Worm (Caenorhabditis elegans) whole organism, early embryonic: Measurements from ENCODE around the gene spc-1.

Experiments used
- aly-1 ChIP-seq: sonication (generic microtip); optimal IDR thresholded peaks from 2 replicates; lab custom pipeline; 2016; ENCODE audit warnings: missing genetic modification characterization, missing compliant biosample characterization
- ama-1 ChIP-seq: fragments of 150-350 bp; optimal IDR thresholded peaks from 2 replicates; lab custom pipeline; 2014
- ceh-13 ChIP-seq: fragments of 200-800 bp; sonication (Bioruptor generic); optimal IDR thresholded peaks from 2 replicates; lab custom pipeline; 2018; ENCODE audit warnings: mild to moderate bottlenecking, missing genetic modification characterization, missing compliant biosample characterization
- ets-7 ChIP-seq: sonication (generic microtip); optimal IDR thresholded peaks from 2 replicates; lab custom pipeline; 2016; ENCODE audit warnings: missing genotype, missing genetic modification characterization, missing compliant biosample characterization
- hmbx-1 ChIP-seq: sonication (generic microtip); optimal IDR thresholded peaks from 2 replicates; lab custom pipeline; 2016; ENCODE audit warnings: mild to moderate bottlenecking, missing genetic modification characterization, missing compliant biosample characterization

- no peak for TF ChIP-seq ama-1 (lab: Kevin White, UChicago)
- TF ChIP-seq ceh-13 = no peak
- TF ChIP-seq aly-1 = no peak
- no peak for TF ChIP-seq ets-7
- TF ChIP-seq hmbx-1 = no peak
These were observed 7.3 kb downstream of the spc-1 start for ce11 chrX:3119606-3120005.
